Worm (Caenorhabditis elegans): ENCODE data around the gene picc-1.
A peak's percentile ranks its signal among the peaks of the same experiment; 100 is the strongest.

picc-1 gene

DNA sequence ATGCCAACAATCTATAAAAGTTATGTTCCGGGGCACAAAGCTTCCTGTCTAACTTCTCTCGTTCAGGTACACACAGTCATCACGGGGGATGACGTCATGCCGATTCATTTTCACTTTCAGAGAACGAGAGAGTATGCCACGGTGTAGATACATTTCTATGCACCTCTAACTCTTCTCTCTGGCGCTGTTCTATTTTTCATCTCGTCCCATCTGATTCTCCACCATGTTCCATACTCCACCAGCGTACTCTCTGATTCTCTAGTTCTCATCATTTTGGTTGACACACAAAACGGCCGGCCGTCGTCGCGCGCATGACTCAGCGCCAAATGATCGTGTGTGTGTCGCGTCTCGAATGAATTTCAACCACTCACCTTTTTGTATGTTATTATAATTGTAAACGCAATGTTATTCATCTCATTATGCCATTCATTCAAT, 18.4 kb upstream of the picc-1 start (continued):
- TF ChIP-seq nhr-11 (tag; optimal IDR thresholded peaks at IDR 0.05): peak; percentile 9

DNA sequence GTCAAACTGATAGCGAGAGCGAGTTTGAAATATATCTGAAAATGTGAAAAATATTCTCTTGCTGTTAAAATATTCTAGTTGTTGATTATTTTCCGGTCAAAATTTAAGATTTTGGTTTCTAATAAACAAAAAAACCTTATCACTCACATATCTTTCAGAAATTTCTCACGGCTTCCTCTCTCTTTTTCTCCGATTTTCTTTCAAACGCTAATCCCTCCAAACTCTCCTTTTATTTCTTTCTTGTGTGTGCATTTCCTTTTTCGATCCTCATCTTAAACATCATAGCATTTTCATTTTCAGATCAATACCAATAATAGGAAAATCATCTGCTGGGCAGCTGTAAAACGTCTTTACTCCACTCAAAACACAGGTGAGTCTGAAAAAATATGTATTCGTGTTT, 15.5 kb upstream of the picc-1 start, which contains the start of gene fos-1:
Gene fos-1 (plus strand): TSS at position 301 of the 400 bp plus-strand sequence.
- no peak for TF ChIP-seq ama-1 (optimal IDR thresholded peaks at IDR 0.05)
- no peak for TF ChIP-seq zag-1 (tag; optimal IDR thresholded peaks at IDR 0.05)
- no peak for TF ChIP-seq ztf-4 (tag; optimal IDR thresholded peaks at IDR 0.05)
- TF ChIP-seq ztf-1 (GFP tag; conservative IDR thresholded peaks at IDR 0.05): no peak
- TF ChIP-seq R02D3.7 (tag; optimal IDR thresholded peaks at IDR 0.05): no peak
- TF ChIP-seq unc-39 (tag; optimal IDR thresholded peaks at IDR 0.05): no peak
- TF ChIP-seq mdl-1 (tag; optimal IDR thresholded peaks at IDR 0.05): no peak

- TF ChIP-seq blmp-1 (tag; optimal IDR thresholded peaks at IDR 0.05; ENCODE audit: insufficient read depth): no peak
- TF ChIP-seq nhr-12 (tag; optimal IDR thresholded peaks at IDR 0.05): no peak
These were observed 10.9 kb upstream of the picc-1 start for ce11 chrV:6007927-6008326.

DNA sequence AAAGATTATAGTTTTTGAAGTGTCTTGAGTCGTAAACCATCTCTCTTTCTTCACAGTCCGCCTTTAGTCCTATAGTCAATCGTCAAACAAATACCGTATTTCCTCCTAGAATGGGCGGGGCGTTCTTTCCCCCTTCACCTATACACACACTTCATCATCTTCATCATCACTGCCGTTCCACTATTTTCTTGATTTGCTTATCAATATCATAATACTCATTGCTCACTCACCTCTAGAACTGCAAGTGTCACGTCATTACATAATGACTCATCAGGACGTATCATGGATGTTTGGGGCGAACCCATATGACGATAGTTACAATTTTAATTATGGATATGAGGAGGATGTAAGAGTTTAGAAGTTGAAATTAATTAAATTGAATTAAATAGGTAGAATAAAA, 8.2 kb upstream of the picc-1 start:
- TF ChIP-seq zag-1 (tag; optimal IDR thresholded peaks at IDR 0.05) (no peak), nhr-12 (tag; optimal IDR thresholded peaks at IDR 0.05) (no peak)

DNA sequence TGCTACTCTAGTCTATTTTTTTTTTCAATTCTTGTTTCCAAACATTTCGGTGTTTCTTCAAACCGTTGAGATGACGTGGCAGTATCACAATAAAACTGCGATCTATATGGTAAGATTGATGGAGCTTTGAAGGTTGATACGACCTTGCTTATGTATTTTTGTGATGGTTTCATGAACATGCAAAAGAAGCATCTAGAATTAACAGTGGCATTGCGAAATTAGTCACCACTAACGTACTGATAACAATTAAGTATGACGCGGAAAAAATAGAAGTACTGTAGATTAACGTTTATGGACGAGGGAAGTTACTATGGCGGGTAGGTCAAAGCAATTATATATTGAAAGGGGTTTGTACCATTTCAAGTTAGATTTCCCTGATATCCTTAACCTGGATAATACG, 6.4 kb upstream of the picc-1 start:
- TF ChIP-seq Y55F3AM.14 (GFP tag; optimal IDR thresholded peaks at IDR 0.05): no peak
- peak; percentile 11 for TF ChIP-seq sma-3 (GFP tag; optimal IDR thresholded peaks at IDR 0.05)

- TF ChIP-seq crh-2 (tag; optimal IDR thresholded peaks at IDR 0.05) (no peak), sma-3 (GFP tag; optimal IDR thresholded peaks at IDR 0.05) (no peak), nhr-12 (tag; optimal IDR thresholded peaks at IDR 0.05) (no peak), blmp-1 (tag; optimal IDR thresholded peaks at IDR 0.05; ENCODE audit: insufficient read depth) (no peak), ztf-4 (tag; optimal IDR thresholded peaks at IDR 0.05) (no peak), peb-1 (tag; optimal IDR thresholded peaks at IDR 0.05) (no peak), nhr-25 (tag; optimal IDR thresholded peaks at IDR 0.05) (no peak), mbf-1 (tag; optimal IDR thresholded peaks at IDR 0.05) (no peak), elt-3 (tag; optimal IDR thresholded peaks at IDR 0.05) (no peak), ceh-16 (tag; optimal IDR thresholded peaks at IDR 0.05) (no peak), aly-2 (tag; optimal IDR thresholded peaks at IDR 0.05) (no peak), lsy-2 (tag; optimal IDR thresholded peaks at IDR 0.05) (no peak)
These were observed 3.2 kb upstream of the picc-1 start for ce11 chrV:6015546-6016089.

ce11 chrV:6016097-6016496, 2.7 kb upstream of the picc-1 start:
- no peak for TF ChIP-seq blmp-1 (tag; optimal IDR thresholded peaks at IDR 0.05; ENCODE audit: insufficient read depth)
- no peak for TF ChIP-seq sma-3 (GFP tag; optimal IDR thresholded peaks at IDR 0.05)
- TF ChIP-seq ZK546.5 (tag; optimal IDR thresholded peaks at IDR 0.05): no peak
- TF ChIP-seq Y55F3AM.14 (GFP tag; optimal IDR thresholded peaks at IDR 0.05): no peak
- TF ChIP-seq mab-5 (tag; optimal IDR thresholded peaks at IDR 0.05): no peak
- no peak for TF ChIP-seq aly-2 (tag; optimal IDR thresholded peaks at IDR 0.05)
- TF ChIP-seq nhr-10 (tag; optimal IDR thresholded peaks at IDR 0.05): no peak
- TF ChIP-seq nhr-6 (tag; optimal IDR thresholded peaks at IDR 0.05): no peak
- TF ChIP-seq nhr-23 (tag; optimal IDR thresholded peaks at IDR 0.05): no peak
- TF ChIP-seq nhr-77 (tag; optimal IDR thresholded peaks at IDR 0.05): no peak
- no peak for TF ChIP-seq lin-13 (GFP tag; optimal IDR thresholded peaks at IDR 0.05)
- no peak for TF ChIP-seq mdl-1 (tag; optimal IDR thresholded peaks at IDR 0.05)
- TF ChIP-seq nhr-237 (tag; optimal IDR thresholded peaks at IDR 0.05): no peak
- TF ChIP-seq ztf-1 (GFP tag; conservative IDR thresholded peaks at IDR 0.05): no peak
- TF ChIP-seq unc-55 (GFP tag; optimal IDR thresholded peaks at IDR 0.05): no peak
- no peak for TF ChIP-seq skn-1 (tag; optimal IDR thresholded peaks at IDR 0.05)
- TF ChIP-seq dmd-4 (tag; optimal IDR thresholded peaks at IDR 0.05): no peak
- TF ChIP-seq snpc-4 (tag; optimal IDR thresholded peaks at IDR 0.05): no peak
- no peak for TF ChIP-seq lin-11 (tag; optimal IDR thresholded peaks at IDR 0.05)

Data from whole organism, L2 larva.